Worm (Caenorhabditis elegans): ENCODE data around the gene ZK938.12.
A peak's percentile ranks its signal among the peaks of the same experiment; 100 is the strongest.

The ZK938.12 gene

DNA sequence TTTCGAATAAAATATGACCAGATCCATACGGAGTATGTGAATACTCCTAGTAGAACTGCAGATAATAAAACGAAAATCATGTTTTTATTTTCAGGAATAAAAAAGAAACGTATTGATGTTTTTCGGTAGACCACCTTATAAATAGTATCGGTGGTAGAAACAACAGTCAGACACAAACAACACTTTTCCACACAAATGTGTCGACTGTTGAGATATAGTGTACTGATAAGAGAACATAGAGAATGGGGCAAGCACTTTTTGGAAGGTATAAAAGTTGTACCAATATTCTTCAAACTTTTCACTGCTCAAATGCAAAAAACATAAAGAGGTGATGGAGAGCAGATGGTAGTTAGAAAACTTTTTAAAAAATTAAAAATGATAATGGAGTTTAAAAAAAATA lies 28.5 kb upstream of the ZK938.12 start, which contains the start of gene cyp-13A6:
TSS of gene cyp-13A6 (minus strand) at position 180 of the 400 bp plus-strand sequence.
- TF ChIP-seq ceh-82 (tag; optimal IDR thresholded peaks at IDR 0.05) (no peak), nhr-20 (tag; optimal IDR thresholded peaks at IDR 0.05) (peak; percentile 13), egl-13 (tag; optimal IDR thresholded peaks at IDR 0.05) (no peak), unc-130 (tag; optimal IDR thresholded peaks at IDR 0.05) (no peak), lin-14 (GFP tag; optimal IDR thresholded peaks at IDR 0.05) (peak; percentile 28), fkh-8 (tag; optimal IDR thresholded peaks at IDR 0.05) (no peak), mab-9 (GFP tag; IDR thresholded peaks at IDR 0.05) (no peak), elt-2 (tag; optimal IDR thresholded peaks at IDR 0.05) (peak; percentile 21), C04F5.9 (tag; optimal IDR thresholded peaks at IDR 0.05) (no peak)

DNA sequence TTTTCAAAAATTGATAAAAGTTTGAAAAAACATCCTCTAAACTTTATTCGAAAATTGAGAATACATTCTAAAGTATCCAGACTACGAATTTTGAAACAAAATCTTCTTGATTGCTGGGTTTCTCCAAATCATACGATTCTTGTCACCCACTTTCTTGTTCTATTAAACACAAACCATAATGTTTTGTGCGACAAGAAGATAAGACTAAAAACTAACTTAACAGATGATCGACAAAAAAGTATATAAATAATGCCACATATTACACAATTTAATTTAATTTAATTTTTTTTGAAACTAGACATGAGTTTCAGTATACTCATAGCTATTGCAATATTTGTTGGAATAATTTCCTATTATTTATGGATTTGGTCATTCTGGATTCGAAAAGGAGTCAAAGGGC lies 27.8 kb upstream of the ZK938.12 start, which contains the start of gene cyp-13A7:
TSS of gene cyp-13A7 (plus strand) at position 301 of the 400 bp plus-strand sequence.
- TF ChIP-seq tlp-1 (tag; optimal IDR thresholded peaks at IDR 0.05) (no peak), efl-1 (optimal IDR thresholded peaks at IDR 0.05) (no peak), efl-1 (GFP tag; optimal IDR thresholded peaks at IDR 0.05 in 1 of 2) (no peak), mab-9 (GFP tag; IDR thresholded peaks at IDR 0.05) (no peak), mep-1 (tag; optimal IDR thresholded peaks at IDR 0.05) (no peak), nhr-85 (tag) (peak; percentile 6), grh-1 (GFP tag; IDR thresholded peaks at IDR 0.05) (no peak), nhr-20 (tag; optimal IDR thresholded peaks at IDR 0.05) (peak; percentile 17), lsy-2 (tag; optimal IDR thresholded peaks at IDR 0.05) (no peak), tbx-2 (tag; optimal IDR thresholded peaks at IDR 0.05) (no peak)

DNA sequence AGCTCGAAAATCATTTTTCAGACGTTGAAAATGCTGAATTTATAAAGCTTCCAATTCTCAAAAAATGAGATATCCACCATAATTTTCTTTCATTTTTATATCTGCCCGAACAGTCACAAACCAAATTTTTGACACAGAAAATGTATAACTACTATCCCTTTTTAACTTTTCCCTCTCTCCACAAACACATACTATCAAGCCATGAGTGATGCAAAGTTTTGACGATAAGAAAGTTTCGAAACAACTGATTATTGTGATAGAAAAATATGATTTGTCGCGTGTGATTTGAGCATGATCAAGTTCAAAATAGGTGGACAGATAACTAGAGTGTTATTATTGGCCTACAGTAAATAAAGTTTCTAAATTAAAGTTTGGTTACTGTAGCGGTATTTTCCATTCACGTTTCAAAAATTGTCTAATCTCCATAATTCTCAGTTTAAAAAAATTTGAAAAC lies 23.6 kb upstream of the ZK938.12 start, which contains the start of gene cyp-13A8:
TSS of gene cyp-13A8 (minus strand) at position 51 of the 454 bp plus-strand sequence.
- peak; percentile 32 for TF ChIP-seq blmp-1 (tag; optimal IDR thresholded peaks at IDR 0.05)
- no peak for TF ChIP-seq egl-27 (tag; optimal IDR thresholded peaks at IDR 0.05)
- no peak for TF ChIP-seq xbp-1 (tag; optimal IDR thresholded peaks at IDR 0.05)
- no peak for TF ChIP-seq efl-1 (optimal IDR thresholded peaks at IDR 0.05)
- TF ChIP-seq efl-1 (GFP tag; optimal IDR thresholded peaks at IDR 0.05 in 1 of 2): peak in 1 of 2 experiments; percentile 91
- TF ChIP-seq snu-23 (GFP tag; optimal IDR thresholded peaks at IDR 0.05): peak; percentile 23
- no peak for TF ChIP-seq skn-1 (tag; optimal IDR thresholded peaks at IDR 0.05)
- TF ChIP-seq rnt-1 (tag; optimal IDR thresholded peaks at IDR 0.05): no peak
- no peak for TF ChIP-seq ceh-8 (GFP tag; optimal IDR thresholded peaks at IDR 0.05)
- TF ChIP-seq isw-1 (GFP tag; IDR thresholded peaks at IDR 0.05): no peak
- no peak for TF ChIP-seq aly-2 (tag; optimal IDR thresholded peaks at IDR 0.05)
- no peak for TF ChIP-seq lin-13 (GFP tag; optimal IDR thresholded peaks at IDR 0.05)
- TF ChIP-seq lin-35 (GFP tag; optimal IDR thresholded peaks at IDR 0.05): peak in 1 of 2 experiments; percentile 39
- no peak for TF ChIP-seq nhr-76 (tag; optimal IDR thresholded peaks at IDR 0.05)
- TF ChIP-seq nhr-71 (tag; optimal IDR thresholded peaks at IDR 0.05): peak; percentile 31
- TF ChIP-seq jun-1 (tag; optimal IDR thresholded peaks at IDR 0.05): no peak
- no peak for TF ChIP-seq swsn-7 (tag; optimal IDR thresholded peaks at IDR 0.05)
- no peak for TF ChIP-seq ceh-82 (tag; optimal IDR thresholded peaks at IDR 0.05)
- TF ChIP-seq ztf-4 (tag; optimal IDR thresholded peaks at IDR 0.05): no peak
- no peak for TF ChIP-seq mab-9 (GFP tag; IDR thresholded peaks at IDR 0.05)
- peak; percentile 63 for TF ChIP-seq lin-14 (GFP tag; optimal IDR thresholded peaks at IDR 0.05)
- no peak for TF ChIP-seq aha-1 (tag; optimal IDR thresholded peaks at IDR 0.05)
- TF ChIP-seq elt-2 (tag; optimal IDR thresholded peaks at IDR 0.05): peak; percentile 66
- TF ChIP-seq nhr-85 (tag): peak; percentile 60
- TF ChIP-seq irx-1 (tag; optimal IDR thresholded peaks at IDR 0.05): no peak
- no peak for TF ChIP-seq pag-3 (tag; optimal IDR thresholded peaks at IDR 0.05; ENCODE audit: borderline replicate concordance, insufficient read depth)
- TF ChIP-seq alr-1 (tag; optimal IDR thresholded peaks at IDR 0.05; ENCODE audit: borderline replicate concordance): no peak
- TF ChIP-seq elt-3 (tag; optimal IDR thresholded peaks at IDR 0.05): peak in 1 of 6 experiments; percentile 43
- TF ChIP-seq ets-5 (GFP tag; IDR thresholded peaks at IDR 0.05): no peak
- TF ChIP-seq nhr-20 (tag; optimal IDR thresholded peaks at IDR 0.05): peak; percentile 93
- TF ChIP-seq unc-98 (GFP tag; IDR thresholded peaks at IDR 0.05): no peak
- no peak for TF ChIP-seq sptf-1 (tag; optimal IDR thresholded peaks at IDR 0.05)
- TF ChIP-seq C34B4.2 (tag; optimal IDR thresholded peaks at IDR 0.05): no peak

All from whole organism, L1 larva.